Worm (Caenorhabditis elegans) whole organism, midembryonic: ENCODE results near the gene dhs-11.

Source experiments
- T22C8.4 ChIP-seq: fragments of 200-800 bp; sonication (Bioruptor generic); IDR thresholded peaks from 2 replicates; pipeline ENCODE4 v1.3.6; 2022; ENCODE audit warnings: missing genetic modification characterization, missing compliant biosample characterization
- cog-1 ChIP-seq: sonication (generic microtip); optimal IDR thresholded peaks from 2 replicates; lab custom pipeline; 2016; ENCODE audit warnings: missing genetic modification characterization, missing compliant biosample characterization
- flt-1 ChIP-seq: fragments of 200-800 bp; sonication (Bioruptor generic); IDR thresholded peaks from 2 replicates; pipeline ENCODE4 v1.3.6; 2022; ENCODE audit warnings: missing genetic modification characterization, missing compliant biosample characterization
- klf-2 ChIP-seq: fragments of 200-800 bp; sonication (Bioruptor generic); conservative IDR thresholded peaks from 2 replicates; pipeline ENCODE4 v1.3.6; 2022; ENCODE audit warnings: missing genetic modification reagents, missing genetic modification characterization, missing compliant biosample characterization
- med-1 ChIP-seq: sonication (generic microtip); optimal IDR thresholded peaks from 2 replicates; lab custom pipeline; 2017; ENCODE audit warnings: missing genetic modification characterization, mild to moderate bottlenecking, missing compliant biosample characterization, antibody characterized with exemption, missing genetic modification reagents; ENCODE audit not compliant: insufficient read depth
- ref-1 ChIP-seq: fragments of 200-800 bp; sonication (Bioruptor generic); conservative IDR thresholded peaks from 2 replicates; pipeline ENCODE4 v1.3.6; 2022; ENCODE audit warnings: missing genetic modification reagents, missing genetic modification characterization, missing compliant biosample characterization
- tab-1 ChIP-seq: fragments of 200-800 bp; sonication (Bioruptor generic); IDR thresholded peaks from 2 replicates; pipeline ENCODE4 v1.3.6; 2022; ENCODE audit warnings: missing genetic modification characterization, missing compliant biosample characterization
- ztf-23 ChIP-seq: fragments of 200-800 bp; sonication (Bioruptor generic); IDR thresholded peaks from 2 replicates; pipeline ENCODE4 v1.3.6; 2022; ENCODE audit warnings: missing genetic modification reagents, missing genetic modification characterization, missing compliant biosample characterization
- ztf-29 ChIP-seq: fragments of 200-800 bp; sonication (Bioruptor generic); IDR thresholded peaks from 2 replicates; pipeline ENCODE4 v1.3.6; 2022; ENCODE audit warnings: missing genetic modification reagents, missing genetic modification characterization, missing compliant biosample characterization

DNA sequence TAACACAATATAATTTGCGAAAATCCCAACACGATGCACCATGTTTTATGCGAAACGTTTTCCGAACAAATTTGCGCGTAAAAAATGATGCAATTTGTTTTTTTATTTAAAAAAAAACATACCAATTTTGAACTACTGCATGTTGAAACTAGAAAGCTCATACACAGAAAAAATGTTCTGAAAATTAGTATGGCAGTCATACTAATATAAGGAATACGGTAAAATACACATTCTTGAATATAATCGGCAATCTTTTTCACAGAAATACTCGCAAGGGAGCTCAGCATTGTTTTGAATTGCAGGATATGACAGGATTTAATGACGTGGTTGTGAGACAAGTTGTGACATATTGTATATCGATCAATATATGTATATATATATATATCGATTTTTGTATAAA lies 36.3 kb upstream of the dhs-11 start, which contains the start of gene Y39A1A.16:
- TF ChIP-seq ref-1 (GFP tag; lab: Robert Waterston, UW), result no peak
- no peak for TF ChIP-seq med-1 (GFP tag; lab: Kevin White, UChicago)
- TF ChIP-seq tab-1 (GFP tag; lab: Robert Waterston, UW), result no peak
- TF ChIP-seq T22C8.4 (GFP tag; lab: Robert Waterston, UW), result no peak
- no peak for TF ChIP-seq klf-2 (GFP tag; lab: Robert Waterston, UW)
- no peak for TF ChIP-seq cog-1 (tag; lab: Kevin White, UChicago)
- TF ChIP-seq ztf-23 (GFP tag; lab: Robert Waterston, UW), result no peak
- no peak for TF ChIP-seq flt-1
- TF ChIP-seq ztf-29, result no peak
